Worm (Caenorhabditis elegans) whole organism, L1 larva: ENCODE measurements around the gene nep-6.
A peak's percentile ranks its signal among the peaks of the same experiment; 100 is the strongest.

Experiments used
- C04F5.9 ChIP-seq: sonication (generic microtip); optimal IDR thresholded peaks from 2 replicates; lab custom pipeline; 2016; ENCODE audit warnings: missing genetic modification characterization, missing compliant biosample characterization
- C16A3.4 ChIP-seq: fragments of 150-350 bp; optimal IDR thresholded peaks from 2 replicates; lab custom pipeline; 2014; ENCODE audit warnings: missing biosample characterization, missing genetic modification characterization
- F16B12.6 ChIP-seq: fragments of 150-350 bp; optimal IDR thresholded peaks from 2 replicates; lab custom pipeline; 2014; ENCODE audit warnings: missing biosample characterization, missing genetic modification characterization
- Y116A8C.19 ChIP-seq: sonication (generic microtip); optimal IDR thresholded peaks from 2 replicates; lab custom pipeline; 2016; ENCODE audit warnings: missing compliant biosample characterization, missing genetic modification characterization, borderline replicate concordance
- aha-1 ChIP-seq: fragments of 150-350 bp; optimal IDR thresholded peaks from 2 replicates; lab custom pipeline; 2014; ENCODE audit warnings: missing biosample characterization, missing genetic modification characterization
- blmp-1 ChIP-seq: fragments of 150-350 bp; optimal IDR thresholded peaks from 2 replicates; lab custom pipeline; 2014; ENCODE audit warnings: missing biosample characterization, missing genetic modification characterization
- ceh-63 ChIP-seq: fragments of 200-800 bp; sonication (Bioruptor generic); optimal IDR thresholded peaks from 2 replicates; lab custom pipeline; 2018; ENCODE audit warnings: mild to moderate bottlenecking, missing genetic modification characterization, missing compliant biosample characterization
- ceh-82 ChIP-seq, 3 experiments: fragments of 150-350 bp in 1 of 3; sonication (generic microtip) in 2 of 3; optimal IDR thresholded peaks; 2 replicates each; lab custom pipeline; 2014 to 2017; ENCODE audit warnings: missing biosample characterization in 3 of 3, missing genetic modification characterization in 3 of 3
- ceh-90 ChIP-seq: sonication (generic microtip); optimal IDR thresholded peaks from 2 replicates; lab custom pipeline; 2016; ENCODE audit warnings: missing genetic modification characterization, missing compliant biosample characterization
- ces-1 ChIP-seq: fragments of 150-350 bp; optimal IDR thresholded peaks from 2 replicates; lab custom pipeline; 2014; ENCODE audit warnings: missing biosample characterization, missing genetic modification reagents, missing genetic modification characterization
- dpl-1 ChIP-seq, 3 experiments: fragments of 150-350 bp in 2 of 3; sonication (generic microtip) in 1 of 3; optimal IDR thresholded peaks; 2 replicates each; lab custom pipeline; 2014 to 2017; ENCODE audit warnings: missing biosample characterization in 3 of 3, missing genetic modification characterization in 3 of 3, missing genetic modification reagents in 3 of 3
- efl-1 ChIP-seq, 4 experiments: fragments of 150-350 bp; optimal IDR thresholded peaks in 3 of 4; peaks in 1 of 4; 1 replicate in 1 of 4; 2 replicates in 3 of 4; lab custom pipeline; 2014; ENCODE audit warnings: missing biosample characterization in 2 of 4, missing genetic modification characterization in 2 of 4, missing genetic modification reagents in 2 of 4
- efl-3 ChIP-seq: fragments of 200-800 bp; sonication (Bioruptor generic); optimal IDR thresholded peaks from 2 replicates; lab custom pipeline; 2018; ENCODE audit warnings: mild to moderate bottlenecking, missing genetic modification characterization, missing compliant biosample characterization
- ets-5 ChIP-seq: fragments of 200-800 bp; sonication (Bioruptor generic); IDR thresholded peaks from 2 replicates; pipeline ENCODE4 v1.3.6; 2022; ENCODE audit warnings: missing genetic modification characterization, missing compliant biosample characterization
- fkh-10 ChIP-seq: sonication (generic microtip); optimal IDR thresholded peaks from 2 replicates; lab custom pipeline; 2017; ENCODE audit warnings: missing biosample characterization, missing genetic modification reagents, missing genetic modification characterization
- grh-1 ChIP-seq: fragments of 200-800 bp; sonication (Bioruptor generic); IDR thresholded peaks from 2 replicates; pipeline ENCODE4 v1.3.6; 2022; ENCODE audit warnings: missing genetic modification reagents, missing genetic modification characterization, missing compliant biosample characterization
- hlh-4 ChIP-seq: sonication (generic microtip); optimal IDR thresholded peaks from 2 replicates; lab custom pipeline; 2016; ENCODE audit warnings: mild to moderate bottlenecking, missing genetic modification characterization, missing compliant biosample characterization
- hpl-2 ChIP-seq: fragments of 150-350 bp; optimal IDR thresholded peaks from 2 replicates; lab custom pipeline; 2014; ENCODE audit warnings: missing biosample characterization, missing genetic modification reagents, missing genetic modification characterization
- irx-1 ChIP-seq: sonication (generic microtip); optimal IDR thresholded peaks from 2 replicates; lab custom pipeline; 2016; ENCODE audit warnings: missing genetic modification characterization, missing compliant biosample characterization
- lin-14 ChIP-seq: fragments of 200-800 bp; sonication (Bioruptor generic); optimal IDR thresholded peaks from 2 replicates; lab custom pipeline; 2018; ENCODE audit warnings: mild to moderate bottlenecking, missing genetic modification characterization, moderate library complexity, missing compliant biosample characterization
- lin-35 ChIP-seq, 2 experiments: fragments of 150-350 bp; optimal IDR thresholded peaks; 2 replicates each; lab custom pipeline; 2014; ENCODE audit warnings: missing biosample characterization in 2 of 2, missing genetic modification characterization in 2 of 2, missing genetic modification reagents in 2 of 2
- lir-3 ChIP-seq: sonication (generic microtip); optimal IDR thresholded peaks from 2 replicates; lab custom pipeline; 2016; ENCODE audit warnings: mild to moderate bottlenecking, missing genetic modification characterization, moderate library complexity, missing compliant biosample characterization; ENCODE audit not compliant: poor library complexity
- lsy-2 ChIP-seq, 2 experiments: fragments of 150-350 bp; optimal IDR thresholded peaks; 2 replicates each; lab custom pipeline; 2014; ENCODE audit warnings: missing biosample characterization in 2 of 2, missing genetic modification characterization in 2 of 2
- nhr-20 ChIP-seq: sonication (generic microtip); optimal IDR thresholded peaks from 2 replicates; lab custom pipeline; 2016; ENCODE audit warnings: mild to moderate bottlenecking, missing genetic modification characterization, missing compliant biosample characterization
- nhr-237 ChIP-seq: fragments of 150-350 bp; optimal IDR thresholded peaks from 2 replicates; lab custom pipeline; 2014; ENCODE audit warnings: missing biosample characterization, missing genetic modification characterization
- nhr-28 ChIP-seq: fragments of 150-350 bp; optimal IDR thresholded peaks from 2 replicates; lab custom pipeline; 2014; ENCODE audit warnings: missing biosample characterization, missing genetic modification characterization
- nhr-47 ChIP-seq: sonication (generic microtip); optimal IDR thresholded peaks from 2 replicates; lab custom pipeline; 2016; ENCODE audit warnings: mild to moderate bottlenecking, missing genetic modification characterization, moderate library complexity, missing compliant biosample characterization
- nhr-90 ChIP-seq: sonication (generic microtip); optimal IDR thresholded peaks from 2 replicates; lab custom pipeline; 2016; ENCODE audit warnings: mild to moderate bottlenecking, missing genetic modification characterization, missing compliant biosample characterization; ENCODE audit not compliant: poor library complexity
- pax-3 ChIP-seq: fragments of 200-800 bp; sonication (Bioruptor generic); optimal IDR thresholded peaks from 2 replicates; lab custom pipeline; 2018; ENCODE audit warnings: mild to moderate bottlenecking, missing genetic modification characterization, moderate library complexity, missing compliant biosample characterization
- pqm-1 ChIP-seq: sonication (generic microtip); optimal IDR thresholded peaks from 3 replicates; lab custom pipeline; 2017; ENCODE audit warnings: missing biosample characterization, missing genetic modification characterization
- rnt-1 ChIP-seq: sonication (generic microtip); optimal IDR thresholded peaks from 2 replicates; lab custom pipeline; 2016; ENCODE audit warnings: mild to moderate bottlenecking, missing genetic modification characterization, moderate library complexity, missing compliant biosample characterization
- snu-23 ChIP-seq: sonication (generic microtip); optimal IDR thresholded peaks from 2 replicates; lab custom pipeline; 2016; ENCODE audit warnings: missing genetic modification characterization, missing compliant biosample characterization
- sox-4 ChIP-seq: sonication (generic microtip); optimal IDR thresholded peaks from 2 replicates; lab custom pipeline; 2016; ENCODE audit warnings: missing genetic modification characterization, missing compliant biosample characterization
- sptf-1 ChIP-seq: fragments of 150-350 bp; optimal IDR thresholded peaks from 2 replicates; lab custom pipeline; 2014; ENCODE audit warnings: missing biosample characterization, missing genetic modification characterization
- sup-37 ChIP-seq: fragments of 200-800 bp; sonication (Bioruptor generic); optimal IDR thresholded peaks from 2 replicates; lab custom pipeline; 2018; ENCODE audit warnings: mild to moderate bottlenecking, missing genetic modification characterization, missing compliant biosample characterization
- tbx-2 ChIP-seq: sonication (generic microtip); optimal IDR thresholded peaks from 2 replicates; lab custom pipeline; 2016; ENCODE audit warnings: missing genetic modification characterization, missing compliant biosample characterization
- unc-130 ChIP-seq: fragments of 150-350 bp; optimal IDR thresholded peaks from 2 replicates; lab custom pipeline; 2017; ENCODE audit warnings: missing biosample characterization, missing genetic modification characterization, inconsistent platforms
- unc-30 ChIP-seq: sonication (generic microtip); optimal IDR thresholded peaks from 2 replicates; lab custom pipeline; 2017; ENCODE audit warnings: missing biosample characterization, missing genetic modification characterization
- vab-15 ChIP-seq: sonication (generic microtip); optimal IDR thresholded peaks from 2 replicates; lab custom pipeline; 2017; ENCODE audit warnings: missing genotype, mild to moderate bottlenecking, missing genetic modification characterization, missing compliant biosample characterization
- zag-1 ChIP-seq: fragments of 150-350 bp; optimal IDR thresholded peaks from 2 replicates; lab custom pipeline; 2014; ENCODE audit warnings: missing biosample characterization, missing genetic modification characterization

nep-6 gene

DNA sequence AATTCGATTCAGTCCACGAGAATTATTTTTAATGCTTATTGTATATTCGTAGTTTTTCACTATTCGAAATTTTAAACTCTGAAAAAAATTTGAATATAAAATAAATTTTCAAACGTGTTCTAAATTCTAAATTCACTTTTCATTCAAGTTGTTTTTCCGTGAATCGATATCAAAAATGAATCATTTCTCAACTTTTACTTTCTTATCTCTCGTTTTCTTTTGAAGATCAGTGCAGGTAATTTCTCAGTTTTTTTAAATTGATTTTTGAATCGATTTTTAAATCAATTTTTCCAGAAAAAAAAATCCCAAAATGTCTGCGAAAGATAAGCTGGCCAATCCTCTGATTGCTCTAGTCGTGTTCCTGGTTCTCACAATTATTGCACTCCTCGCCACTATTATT lies at the start of gene nep-6:
TSS of gene nep-6 (plus strand) at position 301 of the 400 bp plus-strand sequence.
- no peak for TF ChIP-seq snu-23
- TF ChIP-seq sox-4 (tag; lab: Kevin White, UChicago) = no peak
- TF ChIP-seq irx-1 (tag; lab: Kevin White, UChicago) = no peak
- no peak for TF ChIP-seq fkh-10 (GFP tag; lab: Kevin White, UChicago)
- TF ChIP-seq pax-3 (tag; lab: Kevin White, UChicago) = no peak
- no peak for TF ChIP-seq C04F5.9 (tag; lab: Kevin White, UChicago)
- no peak for TF ChIP-seq ets-5 (GFP tag; lab: Robert Waterston, UW)
- no peak for TF ChIP-seq hpl-2 (GFP tag; lab: Kevin White, UChicago)
- no peak for TF ChIP-seq F16B12.6 (tag; lab: Kevin White, UChicago)
- TF ChIP-seq Y116A8C.19 (tag; lab: Kevin White, UChicago) = no peak
- TF ChIP-seq ceh-90 (tag; lab: Kevin White, UChicago) = no peak
- TF ChIP-seq dpl-1 (GFP tag; optimal IDR thresholded peaks at IDR 0.05; lab: Kevin White, UChicago) = no peak
- TF ChIP-seq zag-1 = no peak
- TF ChIP-seq sptf-1 (tag; lab: Kevin White, UChicago) = no peak
- no peak for TF ChIP-seq nhr-90 (tag; lab: Kevin White, UChicago)
- TF ChIP-seq aha-1 (tag; lab: Kevin White, UChicago) = no peak
- TF ChIP-seq nhr-28 (tag; lab: Kevin White, UChicago) = no peak

DNA sequence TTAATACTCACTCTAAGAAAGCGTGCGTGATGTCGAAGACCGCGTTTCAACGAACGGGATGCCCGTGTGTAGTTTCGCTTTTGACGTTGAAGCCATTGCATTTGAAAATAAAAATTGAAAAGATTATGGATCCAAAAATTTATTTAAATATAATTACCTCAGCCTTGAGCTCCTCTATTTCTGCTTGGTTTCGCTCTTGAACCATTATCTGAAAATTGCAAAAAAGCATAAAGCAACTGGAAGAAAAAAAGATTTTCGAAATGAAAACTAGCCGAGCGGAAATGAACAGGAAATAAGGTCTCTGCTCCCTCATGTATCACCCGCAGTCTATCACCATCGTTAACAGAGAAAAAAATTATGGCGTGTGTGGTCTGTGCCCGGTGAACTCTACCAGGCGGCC lies 49.5 kb upstream of the nep-6 start, which contains the start of gene Y49F6C.6:
TSS of gene Y49F6C.6 (minus strand) at position 101 of the 400 bp plus-strand sequence.
- no peak for TF ChIP-seq blmp-1 (tag; lab: Kevin White, UChicago)
- no peak for TF ChIP-seq irx-1 (tag; lab: Kevin White, UChicago)
- TF ChIP-seq nhr-237 (tag; lab: Kevin White, UChicago) = no peak
- TF ChIP-seq hlh-4 = no peak
- no peak for TF ChIP-seq sup-37 (GFP tag; lab: Kevin White, UChicago)
- TF ChIP-seq lin-14 = no peak
- TF ChIP-seq lin-35 (GFP tag; optimal IDR thresholded peaks at IDR 0.05; lab: Kevin White, UChicago) = no peak

DNA sequence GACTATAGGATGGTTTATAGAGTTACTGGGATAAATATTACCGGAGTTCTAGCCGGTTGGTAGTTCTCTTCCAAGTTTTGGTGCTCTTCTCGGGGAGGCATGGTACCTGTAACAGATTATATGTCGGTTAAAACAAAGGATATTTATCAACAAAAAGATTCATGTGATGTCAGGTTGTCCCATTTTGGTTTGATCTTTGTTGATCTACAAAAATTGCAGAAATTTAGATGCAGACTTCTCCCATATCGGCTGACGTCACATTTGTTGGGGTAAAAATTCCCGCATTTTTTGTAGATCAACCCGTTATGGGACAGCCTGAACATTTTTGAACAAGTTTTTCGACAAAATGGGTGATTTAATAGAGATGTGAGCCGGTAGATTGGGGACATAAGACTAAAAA lies 48.5 kb upstream of the nep-6 start, which contains the start of gene Y49F6C.7:
TSS of gene Y49F6C.7 (minus strand) at position 101 of the 400 bp plus-strand sequence.
- TF ChIP-seq ceh-82 (tag; optimal IDR thresholded peaks at IDR 0.05; lab: Kevin White, UChicago) = no peak
- TF ChIP-seq pax-3 (tag; lab: Kevin White, UChicago) = no peak
- no peak for TF ChIP-seq C16A3.4 (tag; lab: Kevin White, UChicago)

DNA sequence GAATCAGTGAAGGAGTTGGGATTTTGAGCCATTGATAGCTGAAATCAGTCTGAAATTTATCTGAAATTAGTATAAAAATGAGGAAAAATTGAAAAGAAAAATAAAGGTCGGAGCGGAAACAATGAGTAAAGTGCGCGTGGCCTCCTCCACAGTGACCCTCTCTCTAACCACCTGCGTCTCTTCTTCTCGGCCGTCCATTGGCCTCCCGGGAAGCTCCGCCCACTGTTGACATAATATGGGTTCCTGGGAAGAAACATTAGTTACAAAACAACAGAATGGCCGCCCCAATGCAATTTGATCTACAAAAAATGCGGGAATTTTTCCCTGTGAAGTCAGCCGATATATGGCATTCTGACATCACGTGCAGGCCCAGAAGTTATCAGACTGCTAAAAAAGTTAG lies 46.6 kb upstream of the nep-6 start, which contains the start of gene Y49F6C.8:
TSS of gene Y49F6C.8 (minus strand) at position 51 of the 400 bp plus-strand sequence.
- TF ChIP-seq lsy-2 (tag; optimal IDR thresholded peaks at IDR 0.05; lab: Kevin White, UChicago) (peak; percentile 38 to 50), efl-1 (optimal IDR thresholded peaks at IDR 0.05; lab: Kevin White, UChicago) (no peak), efl-1 (GFP tag; optimal IDR thresholded peaks at IDR 0.05 in 1 of 2; lab: Kevin White, UChicago) (peak in 1 of 2 experiments; percentile 33), sox-4 (tag; lab: Kevin White, UChicago) (no peak), rnt-1 (peak; percentile 4), lir-3 (tag; lab: Kevin White, UChicago) (no peak), unc-30 (tag; lab: Kevin White, UChicago) (no peak)

DNA sequence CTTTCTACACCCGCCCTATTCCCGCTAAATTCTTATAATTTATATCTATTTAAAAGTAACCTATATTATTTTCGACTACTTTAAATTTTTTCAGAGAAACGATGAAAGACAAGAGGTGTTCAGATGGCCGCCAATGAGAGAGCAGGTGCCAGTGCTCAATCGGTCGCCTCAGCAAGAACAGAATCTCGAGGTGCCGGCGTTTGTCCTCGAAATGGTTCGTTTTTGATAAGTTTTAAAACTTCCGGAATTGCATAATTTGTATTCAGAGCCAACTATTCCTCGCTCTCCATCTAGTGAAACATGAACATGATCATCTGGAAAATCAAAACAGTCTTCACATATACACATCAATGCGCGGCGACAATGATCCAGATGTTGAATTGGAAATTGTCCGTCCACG lies 45.6 kb upstream of the nep-6 start, which contains the start of gene bath-23:
TSS of gene bath-23 (plus strand) at position 301 of the 400 bp plus-strand sequence.
- TF ChIP-seq ceh-63 (GFP tag; lab: Kevin White, UChicago) = no peak
- TF ChIP-seq nhr-20 (tag; lab: Kevin White, UChicago) = no peak
- TF ChIP-seq efl-3 (GFP tag; lab: Kevin White, UChicago) = no peak
- TF ChIP-seq rnt-1 = no peak
- TF ChIP-seq vab-15 = no peak
- no peak for TF ChIP-seq lsy-2 (tag; optimal IDR thresholded peaks at IDR 0.05; lab: Kevin White, UChicago)
- TF ChIP-seq fkh-10 (GFP tag; lab: Kevin White, UChicago) = no peak
- no peak for TF ChIP-seq ceh-90 (tag; lab: Kevin White, UChicago)
- TF ChIP-seq tbx-2 (tag; lab: Kevin White, UChicago) = no peak
- TF ChIP-seq sox-4 (tag; lab: Kevin White, UChicago) = no peak
- no peak for TF ChIP-seq grh-1 (GFP tag; lab: Robert Waterston, UW)
- no peak for TF ChIP-seq ces-1 (GFP tag; lab: Kevin White, UChicago)
- TF ChIP-seq unc-130 (tag; lab: Kevin White, UChicago) = no peak
- TF ChIP-seq pqm-1 (tag; lab: Kevin White, UChicago) = no peak
- TF ChIP-seq nhr-47 (tag; lab: Kevin White, UChicago) = no peak
